Worm (Caenorhabditis elegans) whole organism, L4 larva: Measurements from ENCODE around the gene phf-31.

ENCODE experiments used
- F37D6.2 ChIP-seq: sonication (generic microtip); optimal IDR thresholded peaks from 2 replicates; lab custom pipeline; 2016; ENCODE audit warnings: mild to moderate bottlenecking, missing genetic modification characterization, missing compliant biosample characterization
- F44E2.7 ChIP-seq: fragments of 200-800 bp; sonication (Bioruptor generic); IDR thresholded peaks from 2 replicates; pipeline ENCODE4 v2.1.2; 2022; ENCODE audit warnings: missing genetic modification characterization, missing compliant biosample characterization
- R02D3.7 ChIP-seq: fragments of 150-350 bp; sonication (generic microtip); optimal IDR thresholded peaks from 3 replicates; lab custom pipeline; 2014; ENCODE audit warnings: missing biosample characterization, missing genetic modification characterization
- T20F7.1 ChIP-seq: fragments of 200-800 bp; sonication (Bioruptor generic); optimal IDR thresholded peaks from 2 replicates; lab custom pipeline; 2018; ENCODE audit warnings: mild to moderate bottlenecking, missing genetic modification characterization, missing compliant biosample characterization
- Y48G9A.11 ChIP-seq: fragments of 200-800 bp; sonication (Bioruptor generic); IDR thresholded peaks from 2 replicates; pipeline ENCODE4 v1.3.6; 2022; ENCODE audit warnings: missing genetic modification reagents, missing genetic modification characterization, missing compliant biosample characterization
- arid-1 ChIP-seq: fragments of 200-800 bp; sonication (Bioruptor generic); conservative IDR thresholded peaks from 2 replicates; pipeline ENCODE4 v1.3.6; 2022; ENCODE audit warnings: missing genetic modification reagents, missing genetic modification characterization, missing compliant biosample characterization
- attf-4 ChIP-seq: sonication (generic microtip); optimal IDR thresholded peaks from 3 replicates; lab custom pipeline; 2017; ENCODE audit warnings: missing biosample characterization, missing genetic modification characterization
- ceh-28 ChIP-seq: fragments of 150-350 bp; optimal IDR thresholded peaks from 2 replicates; lab custom pipeline; 2014; ENCODE audit warnings: missing biosample characterization, missing genetic modification reagents, missing genetic modification characterization
- ceh-32 ChIP-seq: sonication (generic microtip); optimal IDR thresholded peaks from 2 replicates; lab custom pipeline; 2016; ENCODE audit warnings: mild to moderate bottlenecking, missing genetic modification characterization, missing compliant biosample characterization; ENCODE audit not compliant: poor library complexity
- ceh-82 ChIP-seq: sonication (generic microtip); optimal IDR thresholded peaks from 2 replicates; lab custom pipeline; 2017; ENCODE audit warnings: missing biosample characterization, missing genetic modification characterization
- ctbp-1 ChIP-seq: fragments of 200-800 bp; sonication (Bioruptor generic); IDR thresholded peaks from 2 replicates; pipeline ENCODE4 v1.3.6; 2022; ENCODE audit warnings: missing genetic modification reagents, missing genetic modification characterization, missing compliant biosample characterization
- daf-12 ChIP-seq: fragments of 150-350 bp; optimal IDR thresholded peaks from 2 replicates; lab custom pipeline; 2014; ENCODE audit warnings: missing biosample characterization, missing genetic modification reagents, missing genetic modification characterization
- daf-19 ChIP-seq: fragments of 200-800 bp; sonication (Bioruptor generic); conservative IDR thresholded peaks from 2 replicates; pipeline ENCODE4 v1.3.6; 2022; ENCODE audit warnings: missing genetic modification characterization, missing compliant biosample characterization
- dmd-8 ChIP-seq: fragments of 200-800 bp; sonication (Bioruptor generic); IDR thresholded peaks from 2 replicates; pipeline ENCODE4 v1.3.6; 2022; ENCODE audit warnings: missing genetic modification characterization, missing compliant biosample characterization
- dmd-9 ChIP-seq: fragments of 200-800 bp; sonication (Bioruptor generic); IDR thresholded peaks from 2 replicates; pipeline ENCODE4 v1.3.6; 2022; ENCODE audit warnings: missing genetic modification reagents, missing genetic modification characterization, missing compliant biosample characterization
- dpl-1 ChIP-seq: fragments of 150-350 bp; optimal IDR thresholded peaks from 2 replicates; lab custom pipeline; 2014; ENCODE audit warnings: missing biosample characterization, missing genetic modification reagents, missing genetic modification characterization
- egl-27 ChIP-seq: sonication (generic microtip); optimal IDR thresholded peaks from 3 replicates; lab custom pipeline; 2017; ENCODE audit warnings: missing biosample characterization, missing genetic modification reagents, missing genetic modification characterization
- gei-8 ChIP-seq: fragments of 200-800 bp; sonication (Bioruptor generic); optimal IDR thresholded peaks from 2 replicates; lab custom pipeline; 2018; ENCODE audit warnings: mild to moderate bottlenecking, missing genetic modification characterization, missing compliant biosample characterization
- hif-1 ChIP-seq, 2 experiments: sonication (generic microtip); optimal IDR thresholded peaks; 2 replicates each; lab custom pipeline; 2016 to 2017; ENCODE audit warnings: missing compliant biosample characterization in 2 of 2, missing genetic modification characterization in 2 of 2, missing genetic modification reagents in 2 of 2, missing genotype in 2 of 2, mild to moderate bottlenecking in 1 of 2
- lim-7 ChIP-seq: fragments of 200-800 bp; sonication (Bioruptor generic); IDR thresholded peaks from 2 replicates; pipeline ENCODE4 v1.3.6; 2022; ENCODE audit warnings: missing genetic modification characterization, missing compliant biosample characterization
- lin-15B ChIP-seq: fragments of 150-350 bp; sonication (generic microtip); optimal IDR thresholded peaks from 3 replicates; lab custom pipeline; 2014; ENCODE audit warnings: missing biosample characterization, missing genetic modification characterization
- lin-29 ChIP-seq: fragments of 200-800 bp; sonication (Bioruptor generic); IDR thresholded peaks from 2 replicates; pipeline ENCODE4 v1.3.6; 2022; ENCODE audit warnings: missing genetic modification reagents, missing genetic modification characterization, missing compliant biosample characterization
- lin-38 ChIP-seq: fragments of 200-800 bp; sonication (Bioruptor generic); IDR thresholded peaks from 2 replicates; pipeline ENCODE4 v1.3.6; 2022; ENCODE audit warnings: missing genetic modification reagents, missing genetic modification characterization, missing compliant biosample characterization
- madf-9 ChIP-seq: fragments of 200-800 bp; sonication (Bioruptor generic); conservative IDR thresholded peaks from 2 replicates; pipeline ENCODE4 v1.3.6; 2022; ENCODE audit warnings: missing genetic modification reagents, missing genetic modification characterization, missing compliant biosample characterization
- mdl-1 ChIP-seq, 2 experiments: fragments of 150-350 bp in 1 of 2; sonication (generic microtip) in 1 of 2; optimal IDR thresholded peaks; 2 replicates each; lab custom pipeline; 2014 to 2017; ENCODE audit warnings: missing biosample characterization in 2 of 2, missing genetic modification characterization in 2 of 2
- mdt-29 ChIP-seq: fragments of 200-800 bp; sonication (Bioruptor generic); IDR thresholded peaks from 2 replicates; pipeline ENCODE4 v1.3.6; 2022; ENCODE audit warnings: missing genetic modification reagents, missing genetic modification characterization, missing compliant biosample characterization
- mes-2 ChIP-seq: sonication (generic microtip); optimal IDR thresholded peaks from 2 replicates; lab custom pipeline; 2016; ENCODE audit warnings: missing genotype, mild to moderate bottlenecking, missing genetic modification characterization, missing compliant biosample characterization; ENCODE audit not compliant: poor library complexity, severe bottlenecking
- mxl-2 ChIP-seq: fragments of 200-800 bp; sonication (Bioruptor generic); conservative IDR thresholded peaks from 2 replicates; pipeline ENCODE4 v1.3.6; 2022; ENCODE audit warnings: missing genetic modification reagents, missing genetic modification characterization, missing compliant biosample characterization
- mxl-3 ChIP-seq: fragments of 200-800 bp; sonication (Bioruptor generic); optimal IDR thresholded peaks from 2 replicates; lab custom pipeline; 2018; ENCODE audit warnings: mild to moderate bottlenecking, missing genetic modification characterization, missing compliant biosample characterization
- nhr-10 ChIP-seq: fragments of 150-350 bp; optimal IDR thresholded peaks from 2 replicates; lab custom pipeline; 2014; ENCODE audit warnings: missing biosample characterization, missing genetic modification characterization
- nhr-102 ChIP-seq: sonication (generic microtip); optimal IDR thresholded peaks from 2 replicates; lab custom pipeline; 2016; ENCODE audit warnings: mild to moderate bottlenecking, missing genetic modification characterization, moderate library complexity, missing compliant biosample characterization
- nhr-237 ChIP-seq: sonication (generic microtip); optimal IDR thresholded peaks from 2 replicates; lab custom pipeline; 2017; ENCODE audit warnings: missing biosample characterization, missing genetic modification characterization
- nhr-25 ChIP-seq: sonication (generic microtip); optimal IDR thresholded peaks from 2 replicates; lab custom pipeline; 2017; ENCODE audit warnings: missing genetic modification characterization, mild to moderate bottlenecking, missing compliant biosample characterization, antibody characterized with exemption, moderate library complexity, borderline replicate concordance; ENCODE audit not compliant: insufficient read depth
- nhr-41 ChIP-seq: fragments of 200-800 bp; sonication (Bioruptor generic); IDR thresholded peaks from 2 replicates; pipeline ENCODE4 v1.3.6; 2022; ENCODE audit warnings: missing genetic modification reagents, missing genetic modification characterization, missing compliant biosample characterization
- nhr-42 ChIP-seq: fragments of 200-800 bp; sonication (Bioruptor generic); IDR thresholded peaks from 2 replicates; pipeline ENCODE4 v1.3.6; 2022; ENCODE audit warnings: missing genetic modification characterization, missing compliant biosample characterization
- nhr-6 ChIP-seq: fragments of 150-350 bp; optimal IDR thresholded peaks from 2 replicates; lab custom pipeline; 2014; ENCODE audit warnings: missing biosample characterization, missing genetic modification characterization
- nhr-76 ChIP-seq: fragments of 150-350 bp; optimal IDR thresholded peaks from 2 replicates; lab custom pipeline; 2014; ENCODE audit warnings: missing biosample characterization, missing genetic modification characterization
- nhr-77 ChIP-seq: fragments of 150-350 bp; optimal IDR thresholded peaks from 2 replicates; lab custom pipeline; 2014; ENCODE audit warnings: missing biosample characterization, missing genetic modification characterization
- php-3 ChIP-seq: fragments of 200-800 bp; sonication (Bioruptor generic); IDR thresholded peaks from 2 replicates; pipeline ENCODE4 v1.3.6; 2022; ENCODE audit warnings: missing genetic modification reagents, missing genetic modification characterization, missing compliant biosample characterization
- pqm-1 ChIP-seq: sonication (generic microtip); optimal IDR thresholded peaks from 2 replicates; lab custom pipeline; 2017; ENCODE audit warnings: missing biosample characterization, missing genetic modification characterization
- sdz-12 ChIP-seq: fragments of 200-800 bp; sonication (Bioruptor generic); optimal IDR thresholded peaks from 2 replicates; lab custom pipeline; 2018; ENCODE audit warnings: mild to moderate bottlenecking, missing genetic modification characterization, missing compliant biosample characterization
- set-16 ChIP-seq: fragments of 200-800 bp; sonication (Bioruptor generic); IDR thresholded peaks from 2 replicates; pipeline ENCODE4 v1.3.6; 2022; ENCODE audit warnings: missing genetic modification reagents, missing genetic modification characterization, missing compliant biosample characterization
- skn-1 ChIP-seq: fragments of 150-350 bp; optimal IDR thresholded peaks from 2 replicates; lab custom pipeline; 2014; ENCODE audit warnings: missing biosample characterization, missing genetic modification characterization
- snpc-1.2 ChIP-seq: fragments of 200-800 bp; sonication (Bioruptor generic); IDR thresholded peaks from 2 replicates; pipeline ENCODE4 v1.3.6; 2022; ENCODE audit warnings: missing genetic modification reagents, missing genetic modification characterization, missing compliant biosample characterization
- spr-3 ChIP-seq: fragments of 200-800 bp; sonication (Bioruptor generic); optimal IDR thresholded peaks from 2 replicates; lab custom pipeline; 2018; ENCODE audit warnings: mild to moderate bottlenecking, missing genetic modification characterization, missing compliant biosample characterization
- zag-1 ChIP-seq: fragments of 150-350 bp; optimal IDR thresholded peaks from 2 replicates; lab custom pipeline; 2014; ENCODE audit warnings: missing biosample characterization, missing genetic modification characterization
- zfp-2 ChIP-seq: sonication (generic microtip); optimal IDR thresholded peaks from 2 replicates; lab custom pipeline; 2016; ENCODE audit warnings: mild to moderate bottlenecking, missing genetic modification characterization, missing compliant biosample characterization
- ztf-11 ChIP-seq: fragments of 150-350 bp; optimal IDR thresholded peaks from 2 replicates; lab custom pipeline; 2014; ENCODE audit warnings: missing biosample characterization, missing genetic modification characterization

Gene phf-31

ce11 chrX:10678081-10678736, 3.6 kb upstream of the phf-31 start (continued):
- TF ChIP-seq mes-2 (tag; lab: Kevin White, UChicago) (peak; percentile 18), php-3 (GFP tag; lab: Robert Waterston, UW) (0 out of 2 replicates have a peak, but pooled peaks have one; percentile 26)
- TF ChIP-seq, all 104 proteins: peak for 23

ce11 chrX:10679193-10679592, 2.6 kb upstream of the phf-31 start:
- TF ChIP-seq F44E2.7 (GFP tag; lab: Robert Waterston, UW), result no peak
- peak; percentile 28 for TF ChIP-seq nhr-6 (tag; lab: Kevin White, UChicago)
- TF ChIP-seq arid-1 (GFP tag; lab: Robert Waterston, UW), result no peak
- no peak for TF ChIP-seq F37D6.2 (tag; lab: Kevin White, UChicago)
- TF ChIP-seq madf-9 (GFP tag; lab: Robert Waterston, UW), result no peak
- no peak for TF ChIP-seq nhr-42 (GFP tag; lab: Robert Waterston, UW)
- no peak for TF ChIP-seq lim-7
- TF ChIP-seq nhr-25 (tag; lab: Kevin White, UChicago), result no peak
- TF ChIP-seq nhr-41, result no peak
- TF ChIP-seq php-3 (GFP tag; lab: Robert Waterston, UW), result no peak
- TF ChIP-seq nhr-76 (tag; lab: Kevin White, UChicago), result no peak
- no peak for TF ChIP-seq nhr-10 (tag; lab: Kevin White, UChicago)
- TF ChIP-seq attf-4, result no peak
- peak; percentile 56 for TF ChIP-seq mes-2 (tag; lab: Kevin White, UChicago)
- peak; percentile 73 for TF ChIP-seq mxl-3 (GFP tag; lab: Kevin White, UChicago)
- TF ChIP-seq sdz-12 (GFP tag; lab: Kevin White, UChicago), result no peak
- TF ChIP-seq mdl-1 (tag; optimal IDR thresholded peaks at IDR 0.05; lab: Kevin White, UChicago), result peak in 1 of 2 experiments; percentile 25
- no peak for TF ChIP-seq Y48G9A.11 (GFP tag; lab: Robert Waterston, UW)
- no peak for TF ChIP-seq nhr-102
- no peak for TF ChIP-seq skn-1
- no peak for TF ChIP-seq mdt-29 (GFP tag; lab: Robert Waterston, UW)
- no peak for TF ChIP-seq R02D3.7
- no peak for TF ChIP-seq daf-12 (tag; lab: Kevin White, UChicago)
- no peak for TF ChIP-seq zfp-2 (tag; lab: Kevin White, UChicago)
- peak; percentile 64 for TF ChIP-seq nhr-77 (tag; lab: Kevin White, UChicago)
- TF ChIP-seq spr-3 (GFP tag; lab: Kevin White, UChicago), result no peak
- TF ChIP-seq gei-8 (GFP tag; lab: Kevin White, UChicago), result no peak
- no peak for TF ChIP-seq snpc-1.2 (GFP tag; lab: Robert Waterston, UW)
- TF ChIP-seq pqm-1 (tag; lab: Kevin White, UChicago), result peak; percentile 47
- no peak for TF ChIP-seq ctbp-1 (GFP tag; lab: Robert Waterston, UW)
- TF ChIP-seq dpl-1 (GFP tag; lab: Kevin White, UChicago), result peak; percentile 38
- TF ChIP-seq ceh-82 (tag; lab: Kevin White, UChicago), result no peak
- TF ChIP-seq dmd-9 (GFP tag; lab: Robert Waterston, UW), result no peak
- TF ChIP-seq T20F7.1 (GFP tag; lab: Kevin White, UChicago), result no peak
- TF ChIP-seq lin-15B (tag; lab: Kevin White, UChicago), result no peak
- no peak for TF ChIP-seq dmd-8 (GFP tag; lab: Robert Waterston, UW)
- TF ChIP-seq set-16, result no peak
- TF ChIP-seq daf-19, result no peak
- no peak for TF ChIP-seq ceh-32 (tag; lab: Kevin White, UChicago)
- TF ChIP-seq lin-29 (GFP tag; lab: Robert Waterston, UW), result no peak
- TF ChIP-seq nhr-237, result no peak
- TF ChIP-seq ceh-28 (tag; lab: Kevin White, UChicago), result no peak
- TF ChIP-seq hif-1 (tag; optimal IDR thresholded peaks at IDR 0.05; lab: Kevin White, UChicago), result peak in 1 of 2 experiments; percentile 56
- no peak for TF ChIP-seq zag-1 (tag; lab: Kevin White, UChicago)
- TF ChIP-seq mxl-2 (GFP tag; lab: Robert Waterston, UW), result no peak
- no peak for TF ChIP-seq egl-27 (tag; lab: Kevin White, UChicago)
- TF ChIP-seq lin-38 (GFP tag; lab: Robert Waterston, UW), result no peak
- TF ChIP-seq ztf-11 (tag; lab: Kevin White, UChicago), result no peak
